Worm (Caenorhabditis elegans) whole organism, mixed stage, embryonic: ENCODE measurements around the gene F59A7.2.

Experiments
- M03D4.4 ChIP-seq: sonication (generic microtip); optimal IDR thresholded peaks from 2 replicates; lab custom pipeline; 2017; ENCODE audit warnings: mild to moderate bottlenecking, missing genetic modification characterization, missing compliant biosample characterization
- blmp-1 ChIP-seq: fragments of 150-350 bp; optimal IDR thresholded peaks from 2 replicates; lab custom pipeline; 2014; ENCODE audit warnings: missing biosample characterization, missing genetic modification characterization
- ces-1 ChIP-seq: fragments of 150-350 bp; optimal IDR thresholded peaks from 2 replicates; lab custom pipeline; 2014; ENCODE audit warnings: missing biosample characterization, missing genetic modification reagents, missing genetic modification characterization
- ham-2 ChIP-seq: fragments of 200-800 bp; sonication (Bioruptor generic); optimal IDR thresholded peaks from 2 replicates; lab custom pipeline; 2018; ENCODE audit warnings: mild to moderate bottlenecking, missing genetic modification characterization, missing compliant biosample characterization
- lin-32 ChIP-seq: fragments of 200-800 bp; sonication (Bioruptor generic); optimal IDR thresholded peaks from 2 replicates; lab custom pipeline; 2018; ENCODE audit warnings: mild to moderate bottlenecking, missing genetic modification characterization, missing compliant biosample characterization
- nhr-237 ChIP-seq: fragments of 150-350 bp; optimal IDR thresholded peaks from 2 replicates; lab custom pipeline; 2014; ENCODE audit warnings: missing biosample characterization, missing genetic modification characterization
- nhr-28 ChIP-seq: fragments of 150-350 bp; optimal IDR thresholded peaks from 2 replicates; lab custom pipeline; 2014; ENCODE audit warnings: missing biosample characterization, missing genetic modification characterization
- pha-4 ChIP-seq: fragments of 150-350 bp; optimal IDR thresholded peaks from 2 replicates; lab custom pipeline; 2018; ENCODE audit warnings: missing biosample characterization, missing genetic modification reagents, missing genetic modification characterization
- snpc-4 ChIP-seq: fragments of 150-350 bp; optimal IDR thresholded peaks from 2 replicates; lab custom pipeline; 2014; ENCODE audit warnings: missing biosample characterization, missing genetic modification characterization
- tbx-8 ChIP-seq: fragments of 200-800 bp; sonication (Bioruptor generic); optimal IDR thresholded peaks from 2 replicates; lab custom pipeline; 2018; ENCODE audit warnings: mild to moderate bottlenecking, missing genetic modification characterization, moderate library complexity, missing compliant biosample characterization
- unc-120 ChIP-seq: sonication (generic microtip); optimal IDR thresholded peaks from 2 replicates; lab custom pipeline; 2017; ENCODE audit warnings: missing genetic modification characterization, missing compliant biosample characterization; ENCODE audit not compliant: poor library complexity, severe bottlenecking
- unc-39 ChIP-seq: fragments of 150-350 bp; optimal IDR thresholded peaks from 2 replicates; lab custom pipeline; 2014; ENCODE audit warnings: missing biosample characterization, missing genetic modification characterization
- unc-62 ChIP-seq: fragments of 150-350 bp; optimal IDR thresholded peaks from 2 replicates; lab custom pipeline; 2014; ENCODE audit warnings: missing biosample characterization, missing genetic modification reagents, missing genetic modification characterization
- ztf-11 ChIP-seq: fragments of 150-350 bp; optimal IDR thresholded peaks from 2 replicates; lab custom pipeline; 2014; ENCODE audit warnings: missing biosample characterization, missing genetic modification characterization

ce11 chrV:2051507-2051906 is 35.2 kb upstream of the F59A7.2 start, which contains the start of gene Y40B10A.11:
- TF ChIP-seq tbx-8 (GFP tag; lab: Kevin White, UChicago) (no peak), pha-4 (tag; lab: Kevin White, UChicago) (no peak), unc-39 (no peak), nhr-28 (tag; lab: Kevin White, UChicago) (no peak), ztf-11 (tag; lab: Kevin White, UChicago) (no peak), nhr-237 (tag; lab: Kevin White, UChicago) (no peak), unc-62 (GFP tag; lab: Kevin White, UChicago) (no peak), snpc-4 (tag; lab: Kevin White, UChicago) (no peak), unc-120 (tag; lab: Kevin White, UChicago) (no peak), blmp-1 (tag; lab: Kevin White, UChicago) (no peak), lin-32 (no peak), ham-2 (no peak), ces-1 (GFP tag; lab: Kevin White, UChicago) (no peak), M03D4.4 (tag; lab: Kevin White, UChicago) (no peak)
